Worm (Caenorhabditis elegans): ENCODE results near the gene rpb-6.

rpb-6 gene

ce11 chrII:10555484-10556075 is 23.6 kb upstream of the rpb-6 start (continued):
- no peak for TF ChIP-seq ceh-44 (GFP tag; IDR thresholded peaks at IDR 0.05)
- TF ChIP-seq mdt-29 (GFP tag; IDR thresholded peaks at IDR 0.05) = peak; percentile 85
- TF ChIP-seq hmg-1.1 (GFP tag; IDR thresholded peaks at IDR 0.05) = peak; percentile 57; the same call in 1 of the 2 replicates
- TF ChIP-seq ztf-7 (tag; optimal IDR thresholded peaks at IDR 0.05) = peak; percentile 9
- TF ChIP-seq ceh-32 (tag; optimal IDR thresholded peaks at IDR 0.05; ENCODE audit: poor library complexity) = no peak
- no peak for TF ChIP-seq Y48G9A.11 (GFP tag; IDR thresholded peaks at IDR 0.05)
- TF ChIP-seq lsy-2 (tag; optimal IDR thresholded peaks at IDR 0.05) = peak; percentile 12 to 20
- no peak for TF ChIP-seq attf-4 (tag; optimal IDR thresholded peaks at IDR 0.05)
- TF ChIP-seq ZK337.2 (GFP tag; IDR thresholded peaks at IDR 0.05) = no peak
- no peak for TF ChIP-seq lim-7 (GFP tag; IDR thresholded peaks at IDR 0.05)
- peak; percentile 67 for TF ChIP-seq php-3 (GFP tag; IDR thresholded peaks at IDR 0.05)
- TF ChIP-seq lin-29 (GFP tag; IDR thresholded peaks at IDR 0.05) = no peak; the same call in 1 of the 2 replicates
- TF ChIP-seq ces-1 (GFP tag; optimal IDR thresholded peaks at IDR 0.05) = no peak
- TF ChIP-seq pqm-1 (tag; optimal IDR thresholded peaks at IDR 0.05) = peak; percentile 5
- no peak for TF ChIP-seq D1046.2 (GFP tag; IDR thresholded peaks at IDR 0.05)
- no peak for TF ChIP-seq ztf-11 (tag; optimal IDR thresholded peaks at IDR 0.05)
- 0 out of 2 replicates have a peak, but pooled peaks have one; percentile 9 for TF ChIP-seq daf-19 (GFP tag; conservative IDR thresholded peaks at IDR 0.05)
- TF ChIP-seq madf-9 (GFP tag; conservative IDR thresholded peaks at IDR 0.05) = 0 out of 2 replicates have a peak, but pooled peaks have one; percentile 12
- TF ChIP-seq lin-38 (GFP tag; IDR thresholded peaks at IDR 0.05) = peak; percentile 48
- TF ChIP-seq unc-62 (GFP tag; optimal IDR thresholded peaks at IDR 0.05 in 1 of 2) = peak in 1 of 2 experiments; percentile 95
- no peak for TF ChIP-seq unc-62 (tag; optimal IDR thresholded peaks at IDR 0.05)
- no peak for TF ChIP-seq nhr-237 (tag; optimal IDR thresholded peaks at IDR 0.05)
- peak; percentile 86 for TF ChIP-seq hlh-30 (tag; optimal IDR thresholded peaks at IDR 0.05; ENCODE audit: insufficient read depth)

- TF ChIP-seq lin-39 (tag; optimal IDR thresholded peaks at IDR 0.05) (no peak), lin-1 (GFP tag; IDR thresholded peaks at IDR 0.05) (no peak), tra-1 (GFP tag; IDR thresholded peaks at IDR 0.05) (0 out of 2 replicates have a peak, but pooled peaks have one; percentile 28), mep-1 (tag; optimal IDR thresholded peaks at IDR 0.05) (peak; percentile 8), fos-1 (tag; optimal IDR thresholded peaks at IDR 0.05) (no peak), ama-1 (optimal IDR thresholded peaks at IDR 0.05) (peak; percentile 42), mes-2 (tag; optimal IDR thresholded peaks at IDR 0.05; ENCODE audit: poor library complexity, severe bottlenecking) (peak; percentile 20), daf-16 (GFP tag; optimal IDR thresholded peaks at IDR 0.05) (no peak), daf-16 (tag; optimal IDR thresholded peaks at IDR 0.05) (peak; percentile 82), egl-43 (GFP tag; IDR thresholded peaks at IDR 0.05) (peak; percentile 54; the same call in 1 of the 2 replicates), nhr-102 (tag; optimal IDR thresholded peaks at IDR 0.05) (no peak), daf-19 (GFP tag; conservative IDR thresholded peaks at IDR 0.05) (peak; percentile 69; the same call in 1 of the 2 replicates), lin-15B (tag; optimal IDR thresholded peaks at IDR 0.05) (no peak), pqm-1 (tag; optimal IDR thresholded peaks at IDR 0.05) (peak; percentile 48), unc-62 (GFP tag; optimal IDR thresholded peaks at IDR 0.05 in 1 of 2) (peak in 1 of 2 experiments; percentile 91), unc-62 (tag; optimal IDR thresholded peaks at IDR 0.05) (no peak), nhr-10 (tag; optimal IDR thresholded peaks at IDR 0.05) (peak; percentile 31), hlh-30 (tag; optimal IDR thresholded peaks at IDR 0.05; ENCODE audit: insufficient read depth) (no peak), hlh-11 (tag; optimal IDR thresholded peaks at IDR 0.05) (peak; percentile 36), aha-1 (tag) (peak; percentile 8), dmd-6 (GFP tag; IDR thresholded peaks at IDR 0.05) (peak; percentile 67; the same call in 1 of the 2 replicates), sdz-12 (GFP tag; optimal IDR thresholded peaks at IDR 0.05) (peak; percentile 66), nhr-28 (tag; optimal IDR thresholded peaks at IDR 0.05) (peak; percentile 16), hif-1 (tag; optimal IDR thresholded peaks at IDR 0.05) (peak in 1 of 2 experiments; percentile 24), set-16 (GFP tag; IDR thresholded peaks at IDR 0.05) (peak; percentile 47; the same call in 1 of the 2 replicates), nhr-41 (GFP tag; IDR thresholded peaks at IDR 0.05) (0 out of 2 replicates have a peak, but pooled peaks have one; percentile 24)
Observed at ce11 chrII:10556550-10557205, 22.5 kb upstream of the rpb-6 start.
